Worm (Caenorhabditis elegans) whole organism, L3 larva: ENCODE measurements around the gene shpk-1.

Experiments
- R02D3.7 ChIP-seq: fragments of 150-350 bp; optimal IDR thresholded peaks from 2 replicates; lab custom pipeline; 2014; ENCODE audit warnings: missing biosample characterization, missing genetic modification characterization
- ZK546.5 ChIP-seq: sonication (generic microtip); optimal IDR thresholded peaks from 2 replicates; lab custom pipeline; 2017; ENCODE audit warnings: missing biosample characterization, missing genetic modification characterization
- ama-1 ChIP-seq: fragments of 150-350 bp; optimal IDR thresholded peaks from 2 replicates; lab custom pipeline; 2018
- ceh-16 ChIP-seq: sonication (generic microtip); optimal IDR thresholded peaks from 2 replicates; lab custom pipeline; 2017; ENCODE audit warnings: missing biosample characterization, missing genetic modification characterization
- ceh-28 ChIP-seq: fragments of 150-350 bp; optimal IDR thresholded peaks from 2 replicates; lab custom pipeline; 2014; ENCODE audit warnings: missing biosample characterization, missing genetic modification reagents, missing genetic modification characterization
- ceh-82 ChIP-seq: fragments of 150-350 bp; optimal IDR thresholded peaks from 2 replicates; lab custom pipeline; 2014; ENCODE audit warnings: missing biosample characterization, missing genetic modification characterization
- ceh-9 ChIP-seq: sonication (generic microtip); optimal IDR thresholded peaks from 2 replicates; lab custom pipeline; 2018; ENCODE audit warnings: missing biosample characterization, missing genetic modification characterization
- daf-12 ChIP-seq: fragments of 150-350 bp; optimal IDR thresholded peaks from 2 replicates; lab custom pipeline; 2014; ENCODE audit warnings: missing biosample characterization, missing genetic modification reagents, missing genetic modification characterization
- egl-27 ChIP-seq: sonication (generic microtip); optimal IDR thresholded peaks from 4 replicates; lab custom pipeline; 2017; ENCODE audit warnings: missing biosample characterization, missing genetic modification reagents, missing genetic modification characterization
- elt-1 ChIP-seq: fragments of 150-350 bp; optimal IDR thresholded peaks from 2 replicates; lab custom pipeline; 2014; ENCODE audit warnings: missing biosample characterization, missing genetic modification characterization
- elt-2 ChIP-seq: sonication (generic microtip); optimal IDR thresholded peaks from 2 replicates; lab custom pipeline; 2016; ENCODE audit warnings: missing genetic modification reagents, mild to moderate bottlenecking, missing genetic modification characterization, missing compliant biosample characterization
- elt-3 ChIP-seq, 3 experiments: fragments of 150-350 bp in 1 of 3; sonication (generic microtip) in 2 of 3; optimal IDR thresholded peaks; 2 replicates in 2 of 3; 4 replicates in 1 of 3; lab custom pipeline; 2014 to 2017; ENCODE audit warnings: missing biosample characterization in 3 of 3, missing genetic modification characterization in 3 of 3
- fkh-10 ChIP-seq: sonication (generic microtip); optimal IDR thresholded peaks from 2 replicates; lab custom pipeline; 2017; ENCODE audit warnings: missing biosample characterization, missing genetic modification reagents, missing genetic modification characterization
- fkh-2 ChIP-seq: fragments of 150-350 bp; optimal IDR thresholded peaks from 2 replicates; lab custom pipeline; 2014; ENCODE audit warnings: missing biosample characterization, missing genetic modification reagents, missing genetic modification characterization
- fos-1 ChIP-seq: fragments of 150-350 bp; optimal IDR thresholded peaks from 2 replicates; lab custom pipeline; 2014; ENCODE audit warnings: missing biosample characterization, missing genetic modification characterization
- hmg-11 ChIP-seq: sonication (generic microtip); optimal IDR thresholded peaks from 2 replicates; lab custom pipeline; 2016; ENCODE audit warnings: missing genetic modification characterization, missing compliant biosample characterization
- lin-15B ChIP-seq: fragments of 150-350 bp; optimal IDR thresholded peaks from 2 replicates; lab custom pipeline; 2014; ENCODE audit warnings: missing biosample characterization, missing genetic modification characterization
- lin-39 ChIP-seq: fragments of 150-350 bp; optimal IDR thresholded peaks from 2 replicates; lab custom pipeline; 2018; ENCODE audit warnings: missing biosample characterization, missing genetic modification reagents, missing genetic modification characterization
- lsy-12 ChIP-seq: sonication (generic microtip); optimal IDR thresholded peaks from 2 replicates; lab custom pipeline; 2016; ENCODE audit warnings: mild to moderate bottlenecking, missing genetic modification characterization, missing compliant biosample characterization
- mdl-1 ChIP-seq: fragments of 150-350 bp; optimal IDR thresholded peaks from 2 replicates; lab custom pipeline; 2014; ENCODE audit warnings: missing biosample characterization, missing genetic modification characterization
- nfya-1 ChIP-seq: sonication (generic microtip); optimal IDR thresholded peaks from 2 replicates; lab custom pipeline; 2017; ENCODE audit warnings: missing genetic modification characterization, mild to moderate bottlenecking, missing compliant biosample characterization, antibody characterized with exemption, moderate library complexity; ENCODE audit not compliant: insufficient read depth
- nhr-11 ChIP-seq: fragments of 150-350 bp; optimal IDR thresholded peaks from 2 replicates; lab custom pipeline; 2014; ENCODE audit warnings: missing biosample characterization, missing genetic modification characterization
- nhr-12 ChIP-seq: fragments of 150-350 bp; optimal IDR thresholded peaks from 2 replicates; lab custom pipeline; 2014; ENCODE audit warnings: missing biosample characterization, missing genetic modification characterization
- nhr-23 ChIP-seq: fragments of 150-350 bp; optimal IDR thresholded peaks from 2 replicates; lab custom pipeline; 2014; ENCODE audit warnings: missing biosample characterization, missing genetic modification reagents, missing genetic modification characterization
- nhr-237 ChIP-seq: fragments of 150-350 bp; optimal IDR thresholded peaks from 2 replicates; lab custom pipeline; 2014; ENCODE audit warnings: missing biosample characterization, missing genetic modification characterization
- nhr-25 ChIP-seq: sonication (generic microtip); optimal IDR thresholded peaks from 2 replicates; lab custom pipeline; 2017; ENCODE audit warnings: missing biosample characterization, missing genetic modification characterization
- nhr-28 ChIP-seq: fragments of 150-350 bp; optimal IDR thresholded peaks from 2 replicates; lab custom pipeline; 2014; ENCODE audit warnings: missing biosample characterization, missing genetic modification characterization
- nhr-43 ChIP-seq: sonication (generic microtip); optimal IDR thresholded peaks from 2 replicates; lab custom pipeline; 2016; ENCODE audit warnings: mild to moderate bottlenecking, missing genetic modification characterization, missing compliant biosample characterization; ENCODE audit not compliant: poor library complexity, severe bottlenecking
- nhr-67 ChIP-seq: fragments of 150-350 bp; optimal IDR thresholded peaks from 2 replicates; lab custom pipeline; 2014; ENCODE audit warnings: missing biosample characterization, missing genetic modification characterization
- nhr-76 ChIP-seq: fragments of 150-350 bp; sonication (generic microtip); optimal IDR thresholded peaks from 5 replicates; lab custom pipeline; 2014; ENCODE audit warnings: missing biosample characterization, missing genetic modification characterization
- nhr-77 ChIP-seq: fragments of 150-350 bp; optimal IDR thresholded peaks from 2 replicates; lab custom pipeline; 2014; ENCODE audit warnings: missing biosample characterization, missing genetic modification characterization
- pha-4 ChIP-seq: fragments of 150-350 bp; optimal IDR thresholded peaks from 2 replicates; lab custom pipeline; 2014; ENCODE audit warnings: missing biosample characterization, missing genetic modification reagents, missing genetic modification characterization
- pqm-1 ChIP-seq: fragments of 150-350 bp; optimal IDR thresholded peaks from 2 replicates; lab custom pipeline; 2017; ENCODE audit warnings: missing biosample characterization, missing genetic modification characterization, inconsistent platforms
- skn-1 ChIP-seq: fragments of 150-350 bp; optimal IDR thresholded peaks from 2 replicates; lab custom pipeline; 2014; ENCODE audit warnings: missing biosample characterization, missing genetic modification characterization
- snpc-4 ChIP-seq: fragments of 150-350 bp; optimal IDR thresholded peaks from 2 replicates; lab custom pipeline; 2014; ENCODE audit warnings: missing biosample characterization, missing genetic modification characterization
- tbx-2 ChIP-seq: sonication (generic microtip); optimal IDR thresholded peaks from 2 replicates; lab custom pipeline; 2016; ENCODE audit warnings: mild to moderate bottlenecking, missing genetic modification characterization, missing compliant biosample characterization
- unc-39 ChIP-seq: sonication (generic microtip); optimal IDR thresholded peaks from 4 replicates; lab custom pipeline; 2017; ENCODE audit warnings: missing biosample characterization, missing genetic modification characterization
- unc-62 ChIP-seq: fragments of 150-350 bp; sonication (generic microtip); optimal IDR thresholded peaks from 4 replicates; lab custom pipeline; 2014; ENCODE audit warnings: missing biosample characterization, missing genetic modification reagents, missing genetic modification characterization
- ztf-11 ChIP-seq: fragments of 150-350 bp; optimal IDR thresholded peaks from 2 replicates; lab custom pipeline; 2014; ENCODE audit warnings: missing biosample characterization, missing genetic modification characterization

The shpk-1 gene

ce11 chrIII:13622268-13622667, 14.4 kb downstream of the shpk-1 start, which contains the start of gene hip-1:
hip-1 (minus strand) TSS chrIII:13622492.
- TF ChIP-seq fkh-2 (tag; lab: Kevin White, UChicago) (no peak), snpc-4 (tag; lab: Kevin White, UChicago) (peak; percentile 25), ceh-9 (tag; lab: Kevin White, UChicago) (no peak), hmg-11 (peak; percentile 76), pha-4 (tag; lab: Kevin White, UChicago) (peak; percentile 62), mdl-1 (tag; lab: Kevin White, UChicago) (no peak), nfya-1 (tag; lab: Kevin White, UChicago) (peak; percentile 60), nhr-25 (peak; percentile 13), lin-15B (tag; lab: Kevin White, UChicago) (peak; percentile 21), elt-2 (peak; percentile 16), lsy-12 (no peak), R02D3.7 (tag; lab: Kevin White, UChicago) (no peak)

- TF ChIP-seq fkh-10 (GFP tag; lab: Kevin White, UChicago) (no peak), ZK546.5 (tag; lab: Kevin White, UChicago) (no peak), hmg-11 (no peak), tbx-2 (tag; lab: Kevin White, UChicago) (no peak), nhr-77 (tag; lab: Kevin White, UChicago) (no peak), nhr-28 (tag; lab: Kevin White, UChicago) (no peak), elt-2 (no peak)
- TF ChIP-seq, all 47 proteins: peak for 0
Observed at ce11 chrIII:13623014-13623413, 15.2 kb downstream of the shpk-1 start, which contains the start of gene mlc-5. mlc-5 (plus strand) TSS chrIII:13623314.

- TF ChIP-seq tbx-2 (tag; lab: Kevin White, UChicago) (no peak), nhr-28 (tag; lab: Kevin White, UChicago) (no peak), fkh-10 (GFP tag; lab: Kevin White, UChicago) (no peak), lin-15B (tag; lab: Kevin White, UChicago) (no peak), ceh-9 (tag; lab: Kevin White, UChicago) (no peak), nhr-23 (tag; lab: Kevin White, UChicago) (no peak), nhr-43 (tag; lab: Kevin White, UChicago) (peak; percentile 13), lsy-12 (no peak), ama-1 (lab: Kevin White, UChicago) (peak; percentile 45)
Observed at ce11 chrIII:13624226-13624625, 16.4 kb downstream of the shpk-1 start, which contains the start of gene taf-9. taf-9 (plus strand) TSS chrIII:13624276.

- TF ChIP-seq ama-1 (lab: Kevin White, UChicago) (peak; percentile 58), nhr-43 (tag; lab: Kevin White, UChicago) (no peak), unc-62 (GFP tag; lab: Kevin White, UChicago) (no peak), nhr-76 (no peak), skn-1 (tag; lab: Kevin White, UChicago) (no peak), lsy-12 (no peak), nhr-237 (no peak), lin-15B (tag; lab: Kevin White, UChicago) (no peak), elt-2 (peak; percentile 30), ceh-28 (tag; lab: Kevin White, UChicago) (peak; percentile 6), elt-3 (tag; optimal IDR thresholded peaks at IDR 0.05; lab: Kevin White, UChicago) (no peak), fkh-10 (GFP tag; lab: Kevin White, UChicago) (no peak), elt-1 (tag; lab: Kevin White, UChicago) (no peak)
Observed at ce11 chrIII:13625650-13626430, 18.0 kb downstream of the shpk-1 start.

- TF ChIP-seq lin-39 (tag; lab: Kevin White, UChicago): no peak
- no peak for TF ChIP-seq hmg-11
- no peak for TF ChIP-seq snpc-4 (tag; lab: Kevin White, UChicago)
- no peak for TF ChIP-seq fkh-2 (tag; lab: Kevin White, UChicago)
- TF ChIP-seq fos-1 (tag; lab: Kevin White, UChicago): peak; percentile 6
- no peak for TF ChIP-seq nhr-77 (tag; lab: Kevin White, UChicago)
- no peak for TF ChIP-seq daf-12 (tag; lab: Kevin White, UChicago)
- TF ChIP-seq ztf-11 (tag; lab: Kevin White, UChicago): no peak
- TF ChIP-seq nhr-11 (tag; lab: Kevin White, UChicago): no peak
- no peak for TF ChIP-seq nhr-237
- no peak for TF ChIP-seq elt-3 (tag; optimal IDR thresholded peaks at IDR 0.05; lab: Kevin White, UChicago)
- no peak for TF ChIP-seq nfya-1 (tag; lab: Kevin White, UChicago)
- peak; percentile 79 for TF ChIP-seq pqm-1
- TF ChIP-seq nhr-12 (tag; lab: Kevin White, UChicago): no peak
- no peak for TF ChIP-seq egl-27 (tag; lab: Kevin White, UChicago)
- TF ChIP-seq nhr-43 (tag; lab: Kevin White, UChicago): no peak
- TF ChIP-seq ceh-82: no peak
- no peak for TF ChIP-seq nhr-76
- TF ChIP-seq ama-1 (lab: Kevin White, UChicago): no peak
- peak; percentile 91 for TF ChIP-seq elt-2
- no peak for TF ChIP-seq tbx-2 (tag; lab: Kevin White, UChicago)
- TF ChIP-seq ceh-16: no peak
- no peak for TF ChIP-seq lin-15B (tag; lab: Kevin White, UChicago)
- TF ChIP-seq unc-39: no peak
- TF ChIP-seq pha-4 (tag; lab: Kevin White, UChicago): peak; percentile 58
- TF ChIP-seq nhr-23 (tag; lab: Kevin White, UChicago): no peak
- no peak for TF ChIP-seq nhr-67 (tag; lab: Kevin White, UChicago)
- TF ChIP-seq nhr-28 (tag; lab: Kevin White, UChicago): no peak
- TF ChIP-seq nhr-25: no peak
Observed at ce11 chrIII:13626692-13627091, 18.9 kb downstream of the shpk-1 start, which contains the start of gene T12D8.5. T12D8.5 (minus strand) TSS chrIII:13626786.
